Worm (Caenorhabditis elegans) whole organism, young adult: ENCODE measurements around the gene fis-2.

Experiments used
- atf-7 ChIP-seq: sonication (generic microtip); optimal IDR thresholded peaks from 2 replicates; lab custom pipeline; 2017; ENCODE audit warnings: mild to moderate bottlenecking, missing genetic modification characterization, missing compliant biosample characterization
- lag-1 ChIP-seq: fragments of 200-800 bp; sonication (Bioruptor generic); IDR thresholded peaks from 2 replicates; pipeline ENCODE4 v1.3.6; 2022; ENCODE audit warnings: missing genetic modification reagents, missing genetic modification characterization, missing compliant biosample characterization
- madf-8 ChIP-seq: fragments of 200-800 bp; sonication (Bioruptor generic); conservative IDR thresholded peaks from 2 replicates; pipeline ENCODE4 v1.3.6; 2022; ENCODE audit warnings: missing genetic modification reagents, missing genetic modification characterization, missing compliant biosample characterization
- nhr-120 ChIP-seq: fragments of 200-800 bp; sonication (Bioruptor generic); IDR thresholded peaks from 2 replicates; pipeline ENCODE4 v1.3.6; 2022; ENCODE audit warnings: missing genetic modification characterization, missing compliant biosample characterization
- nhr-179 ChIP-seq: sonication (generic microtip); optimal IDR thresholded peaks from 2 replicates; lab custom pipeline; 2016; ENCODE audit warnings: mild to moderate bottlenecking, missing genetic modification characterization, missing compliant biosample characterization
- pha-4 ChIP-seq: fragments of 150-350 bp; sonication (generic microtip); optimal IDR thresholded peaks from 2 replicates; lab custom pipeline; 2014; ENCODE audit warnings: missing biosample characterization, missing genetic modification reagents, missing genetic modification characterization
- unc-130 ChIP-seq: sonication (generic microtip); optimal IDR thresholded peaks from 2 replicates; lab custom pipeline; 2016; ENCODE audit warnings: missing genetic modification reagents, missing genetic modification characterization, missing compliant biosample characterization
- ztf-3 ChIP-seq: fragments of 200-800 bp; sonication (Bioruptor generic); optimal IDR thresholded peaks from 2 replicates; lab custom pipeline; 2018; ENCODE audit warnings: mild to moderate bottlenecking, missing genetic modification characterization, missing compliant biosample characterization

ce11 chrX:8320889-8321288 is 35.9 kb upstream of the fis-2 start, which contains the start of gene pqn-57:
- TF ChIP-seq nhr-120 (no peak), madf-8 (no peak), ztf-3 (no peak), nhr-179 (no peak), pha-4 (tag; lab: Kevin White, UChicago) (no peak), atf-7 (tag; lab: Kevin White, UChicago) (no peak), lag-1 (no peak), unc-130 (no peak)
